Fruit fly (Drosophila melanogaster) whole organism, pupa: ENCODE data around the gene PolI.

ENCODE experiments used
- CG15710 ChIP-seq: fragments of 200-800 bp; sonication (Bioruptor generic); optimal IDR thresholded peaks from 2 replicates; lab custom pipeline; 2018; ENCODE audit warnings: missing biosample characterization, mild to moderate bottlenecking, missing genetic modification characterization, moderate library complexity
- CG34367 ChIP-seq: fragments of 200-800 bp; sonication (Bioruptor generic); optimal IDR thresholded peaks from 2 replicates; lab custom pipeline; 2018; ENCODE audit warnings: missing biosample characterization, mild to moderate bottlenecking, missing genetic modification characterization
- CG8301 ChIP-seq: fragments of 200-800 bp; sonication (Bioruptor generic); optimal IDR thresholded peaks from 2 replicates; lab custom pipeline; 2018; ENCODE audit warnings: missing biosample characterization, mild to moderate bottlenecking, missing genetic modification characterization
- CG9948 ChIP-seq: fragments of 200-800 bp; sonication (Bioruptor generic); optimal IDR thresholded peaks from 2 replicates; lab custom pipeline; 2018; ENCODE audit warnings: missing biosample characterization, mild to moderate bottlenecking, missing genetic modification characterization, moderate library complexity

dm6 chr3R:8272573-8273165, 39.4 kb downstream of the PolI start:
- TF ChIP-seq CG34367 (tag; lab: Kevin White, UChicago) (no peak), CG15710 (tag; lab: Kevin White, UChicago) (no peak), CG9948 (tag; lab: Kevin White, UChicago) (no peak), CG8301 (tag; lab: Kevin White, UChicago) (no peak)
